Fruit fly (Drosophila melanogaster): Measurements from ENCODE around the gene CG32756.
A peak's percentile ranks its signal among the peaks of the same experiment; 100 is the strongest.

The CG32756 gene

DNA sequence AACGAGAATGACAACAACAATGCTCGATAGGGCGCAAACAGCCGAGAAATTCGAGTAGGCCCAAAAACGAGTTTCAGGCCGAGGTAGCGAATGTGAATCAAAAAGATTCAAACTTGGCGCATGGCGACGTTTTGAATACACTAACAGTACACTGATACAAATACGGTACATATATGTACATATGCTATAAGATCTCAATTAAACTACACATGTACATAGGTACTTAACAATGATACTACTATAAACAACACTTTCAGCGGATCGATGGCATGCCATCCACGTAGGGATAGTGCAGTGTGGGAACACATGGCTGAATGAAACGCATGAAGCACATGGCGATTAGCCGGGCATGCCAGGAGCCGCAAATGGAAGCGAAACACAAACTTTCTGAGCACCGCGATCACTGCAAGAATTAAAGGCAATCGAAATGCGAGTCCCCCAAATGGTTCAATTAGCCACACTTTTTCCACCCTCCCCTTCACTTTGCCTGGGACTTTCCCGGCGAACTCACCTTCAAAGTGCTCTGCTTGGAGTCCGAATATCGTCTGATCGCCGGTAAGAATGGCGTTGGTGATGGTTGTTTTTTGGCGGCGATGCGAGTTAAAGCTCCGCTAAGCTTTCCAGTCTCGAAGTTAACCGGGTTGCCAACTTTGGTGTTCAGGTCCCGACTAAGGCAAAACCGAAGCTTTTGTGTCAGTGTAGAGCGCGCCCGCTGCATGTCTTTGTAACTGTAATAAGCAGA is 29.6 kb upstream of the CG32756 start (continued):
- TF ChIP-seq stc (GFP tag; IDR thresholded peaks at IDR 0.05) (no peak), CG18599 (GFP tag; optimal IDR thresholded peaks at IDR 0.05) (no peak), br (optimal IDR thresholded peaks at IDR 0.05) (no peak), CG4854 (GFP tag; optimal IDR thresholded peaks at IDR 0.05) (no peak), NC2β (GFP tag; optimal IDR thresholded peaks at IDR 0.05) (no peak), D (optimal IDR thresholded peaks at IDR 0.05) (no peak), D (GFP tag; optimal IDR thresholded peaks at IDR 0.05) (no peak), CG2202 (tag; optimal IDR thresholded peaks at IDR 0.05) (no peak), shn (GFP tag; optimal IDR thresholded peaks at IDR 0.05) (no peak), da (GFP tag; optimal IDR thresholded peaks at IDR 0.05) (no peak), CG10431 (GFP tag; optimal IDR thresholded peaks at IDR 0.05) (no peak), Mrtf (GFP tag; IDR thresholded peaks at IDR 0.05) (no peak), lbe (GFP tag; optimal IDR thresholded peaks at IDR 0.05) (peak; percentile 7), CG34376 (GFP tag; optimal IDR thresholded peaks at IDR 0.05) (no peak), D19A (tag; optimal IDR thresholded peaks at IDR 0.05) (peak; percentile 71), Scr (GFP tag; IDR thresholded peaks at IDR 0.05; ENCODE audit: partially characterized antibody) (0 out of 2 replicates have a peak, but pooled peaks have one; percentile 21), CG6683 (GFP tag; optimal IDR thresholded peaks at IDR 0.05) (no peak), cato (GFP tag; optimal IDR thresholded peaks at IDR 0.05; ENCODE audit: borderline replicate concordance) (no peak), CG17612 (GFP tag; IDR thresholded peaks at IDR 0.05) (no peak), Dbx (GFP tag; IDR thresholded peaks at IDR 0.05) (no peak), Drgx (GFP tag; IDR thresholded peaks at IDR 0.05) (peak; percentile 43; the same call in 1 of the 2 replicates), CG7928 (GFP tag; optimal IDR thresholded peaks at IDR 0.05) (no peak), jumu (GFP tag; optimal IDR thresholded peaks at IDR 0.05) (no peak), sens (GFP tag) (peak; percentile 11), psq (GFP tag; optimal IDR thresholded peaks at IDR 0.05) (no peak), CG10543 (GFP tag; optimal IDR thresholded peaks at IDR 0.05) (no peak), CG32532 (GFP tag; IDR thresholded peaks at IDR 0.05) (no peak), CG9437 (GFP tag; optimal IDR thresholded peaks at IDR 0.05) (no peak), CG17829 (tag; optimal IDR thresholded peaks at IDR 0.05) (no peak), Ets97D (GFP tag; optimal IDR thresholded peaks at IDR 0.05) (no peak), CHES-1-like (GFP tag; optimal IDR thresholded peaks at IDR 0.05) (no peak), Nf-YB (GFP tag; optimal IDR thresholded peaks at IDR 0.05) (no peak), nerfin-2 (GFP tag; IDR thresholded peaks at IDR 0.05; ENCODE audit: partially characterized antibody) (0 out of 2 replicates have a peak, but pooled peaks have one; percentile 24), tgo (GFP tag; IDR thresholded peaks at IDR 0.05) (no peak), gcm (GFP tag; optimal IDR thresholded peaks at IDR 0.05) (no peak), CG7745 (tag; optimal IDR thresholded peaks at IDR 0.05) (no peak), CG9817 (tag; optimal IDR thresholded peaks at IDR 0.05) (no peak), CG8281 (tag; optimal IDR thresholded peaks at IDR 0.05) (no peak), CG3726 (GFP tag; IDR thresholded peaks at IDR 0.05) (0 out of 3 replicates have a peak, but pooled peaks have one; percentile 5), CG13894 (tag; optimal IDR thresholded peaks at IDR 0.05) (no peak), CG7839 (tag; optimal IDR thresholded peaks at IDR 0.05) (no peak), CG8478 (optimal IDR thresholded peaks at IDR 0.05) (no peak), CG10654 (GFP tag; optimal IDR thresholded peaks at IDR 0.05) (no peak), nom (GFP tag; optimal IDR thresholded peaks at IDR 0.05) (peak; percentile 44), ash1 (GFP tag; optimal IDR thresholded peaks at IDR 0.05) (no peak), ato (GFP tag; IDR thresholded peaks at IDR 0.05; ENCODE audit: partially characterized antibody) (no peak), pros (GFP tag; optimal IDR thresholded peaks at IDR 0.05) (no peak), knrl (GFP tag; IDR thresholded peaks at IDR 0.05; ENCODE audit: partially characterized antibody) (no peak), Bgb (GFP tag; IDR thresholded peaks at IDR 0.05; ENCODE audit: partially characterized antibody) (peak; percentile 57; the same call in 1 of the 2 replicates), kay (GFP tag; optimal IDR thresholded peaks at IDR 0.05) (no peak)
